Fruit fly (Drosophila melanogaster) whole organism, wandering third instar larva: ENCODE results near the gene Sec10.

Experiments used
- CG9705 ChIP-seq: fragments of 200-800 bp; sonication (Bioruptor generic); optimal IDR thresholded peaks from 2 replicates; lab custom pipeline; 2018; ENCODE audit warnings: missing biosample characterization, mild to moderate bottlenecking, missing genetic modification characterization
- Hr78 ChIP-seq: fragments of >200 bp; optimal IDR thresholded peaks from 2 replicates; lab custom pipeline; 2017; ENCODE audit warnings: missing biosample characterization, missing genetic modification characterization
- br ChIP-seq: fragments of 200-800 bp; sonication (Bioruptor generic); optimal IDR thresholded peaks from 2 replicates; lab custom pipeline; 2016; ENCODE audit warnings: missing biosample characterization, missing genetic modification characterization
- fru ChIP-seq: fragments of 200-800 bp; sonication (Bioruptor generic); optimal IDR thresholded peaks from 3 replicates; lab custom pipeline; 2016; ENCODE audit warnings: missing biosample characterization, mild to moderate bottlenecking, missing genetic modification characterization

dm6 chr3R:24106879-24107441, 27.7 kb upstream of the Sec10 start, which contains the start of gene CG10694:
- no peak for TF ChIP-seq CG9705 (GFP tag; lab: Kevin White, UChicago)
- no peak for TF ChIP-seq Hr78 (GFP tag; lab: Kevin White, UChicago)
- no peak for TF ChIP-seq fru (GFP tag; lab: Kevin White, UChicago)
- no peak for TF ChIP-seq br (GFP tag; lab: Kevin White, UChicago)
